Worm (Caenorhabditis elegans) whole organism, late embryonic: ENCODE data around the gene cnnm-5.

Source experiments
- ceh-34 ChIP-seq: sonication (generic microtip); optimal IDR thresholded peaks from 2 replicates; lab custom pipeline; 2016; ENCODE audit warnings: mild to moderate bottlenecking, missing genetic modification characterization, missing compliant biosample characterization
- ceh-48 ChIP-seq: sonication (generic microtip); optimal IDR thresholded peaks from 2 replicates; lab custom pipeline; 2016; ENCODE audit warnings: missing genetic modification characterization, inconsistent platforms, missing compliant biosample characterization
- elt-2 ChIP-seq: sonication (generic microtip); optimal IDR thresholded peaks from 2 replicates; lab custom pipeline; 2016; ENCODE audit warnings: missing genetic modification reagents, missing genetic modification characterization, missing compliant biosample characterization
- fkh-10 ChIP-seq: fragments of 150-350 bp; optimal IDR thresholded peaks from 2 replicates; lab custom pipeline; 2014; ENCODE audit warnings: missing biosample characterization, missing genetic modification reagents, missing genetic modification characterization
- hlh-13 ChIP-seq: fragments of 200-800 bp; sonication (Bioruptor generic); optimal IDR thresholded peaks from 2 replicates; lab custom pipeline; 2018; ENCODE audit warnings: mild to moderate bottlenecking, missing genetic modification characterization, missing compliant biosample characterization
- lim-6 ChIP-seq: sonication (generic microtip); optimal IDR thresholded peaks from 2 replicates; lab custom pipeline; 2016; ENCODE audit warnings: missing genetic modification characterization, missing compliant biosample characterization
- nhr-11 ChIP-seq: fragments of 150-350 bp; optimal IDR thresholded peaks from 2 replicates; lab custom pipeline; 2014; ENCODE audit warnings: missing biosample characterization, missing genetic modification characterization
- npax-4 ChIP-seq: sonication (generic microtip); optimal IDR thresholded peaks from 2 replicates; lab custom pipeline; 2016; ENCODE audit warnings: missing genetic modification characterization, missing compliant biosample characterization
- odd-2 ChIP-seq: sonication (generic microtip); optimal IDR thresholded peaks from 2 replicates; lab custom pipeline; 2017; ENCODE audit warnings: antibody characterized with exemption, mild to moderate bottlenecking, missing genetic modification characterization, missing compliant biosample characterization
- pha-4 ChIP-seq: fragments of 150-350 bp; optimal IDR thresholded peaks from 2 replicates; lab custom pipeline; 2018; ENCODE audit warnings: missing biosample characterization, missing genetic modification reagents, missing genetic modification characterization
- sox-4 ChIP-seq: sonication (generic microtip); optimal IDR thresholded peaks from 2 replicates; lab custom pipeline; 2017; ENCODE audit warnings: mild to moderate bottlenecking, missing genetic modification characterization, inconsistent platforms, missing compliant biosample characterization

DNA sequence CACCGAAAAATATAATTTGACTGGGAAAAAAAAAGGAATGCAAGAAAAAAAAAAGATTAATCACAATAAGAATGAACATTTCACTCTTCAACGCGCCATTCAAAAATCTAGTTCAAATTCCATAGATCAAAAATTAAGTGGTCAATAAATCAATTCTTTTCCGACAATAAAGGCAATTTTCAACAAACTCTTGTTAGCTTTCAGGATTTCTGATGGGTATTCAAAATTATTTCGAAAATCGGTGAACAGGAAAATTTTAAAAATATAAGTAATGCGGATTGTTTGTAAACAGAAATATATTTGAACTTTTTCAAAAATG is 28.1 kb downstream of the cnnm-5 start:
- TF ChIP-seq lim-6 (tag; lab: Kevin White, UChicago), result no peak
- no peak for TF ChIP-seq ceh-48 (tag; lab: Kevin White, UChicago)
- no peak for TF ChIP-seq odd-2 (tag; lab: Kevin White, UChicago)
- no peak for TF ChIP-seq nhr-11 (tag; lab: Kevin White, UChicago)
- no peak for TF ChIP-seq ceh-34 (tag; lab: Kevin White, UChicago)
- no peak for TF ChIP-seq fkh-10
- no peak for TF ChIP-seq npax-4 (tag; lab: Kevin White, UChicago)
- no peak for TF ChIP-seq sox-4 (tag; lab: Kevin White, UChicago)
- TF ChIP-seq hlh-13 (GFP tag; lab: Kevin White, UChicago), result no peak
- no peak for TF ChIP-seq pha-4 (tag; lab: Kevin White, UChicago)
- TF ChIP-seq elt-2, result no peak
